Worm (Caenorhabditis elegans) whole organism, midembryonic: Measurements from ENCODE around the gene gex-3.

ENCODE experiments used
- T22C8.4 ChIP-seq: fragments of 200-800 bp; sonication (Bioruptor generic); IDR thresholded peaks from 2 replicates; pipeline ENCODE4 v1.3.6; 2022; ENCODE audit warnings: missing genetic modification characterization, missing compliant biosample characterization
- klf-2 ChIP-seq: fragments of 200-800 bp; sonication (Bioruptor generic); conservative IDR thresholded peaks from 2 replicates; pipeline ENCODE4 v1.3.6; 2022; ENCODE audit warnings: missing genetic modification reagents, missing genetic modification characterization, missing compliant biosample characterization
- med-1 ChIP-seq: sonication (generic microtip); optimal IDR thresholded peaks from 2 replicates; lab custom pipeline; 2017; ENCODE audit warnings: missing genetic modification characterization, mild to moderate bottlenecking, missing compliant biosample characterization, antibody characterized with exemption, missing genetic modification reagents; ENCODE audit not compliant: insufficient read depth
- ztf-23 ChIP-seq: fragments of 200-800 bp; sonication (Bioruptor generic); IDR thresholded peaks from 2 replicates; pipeline ENCODE4 v1.3.6; 2022; ENCODE audit warnings: missing genetic modification reagents, missing genetic modification characterization, missing compliant biosample characterization

DNA sequence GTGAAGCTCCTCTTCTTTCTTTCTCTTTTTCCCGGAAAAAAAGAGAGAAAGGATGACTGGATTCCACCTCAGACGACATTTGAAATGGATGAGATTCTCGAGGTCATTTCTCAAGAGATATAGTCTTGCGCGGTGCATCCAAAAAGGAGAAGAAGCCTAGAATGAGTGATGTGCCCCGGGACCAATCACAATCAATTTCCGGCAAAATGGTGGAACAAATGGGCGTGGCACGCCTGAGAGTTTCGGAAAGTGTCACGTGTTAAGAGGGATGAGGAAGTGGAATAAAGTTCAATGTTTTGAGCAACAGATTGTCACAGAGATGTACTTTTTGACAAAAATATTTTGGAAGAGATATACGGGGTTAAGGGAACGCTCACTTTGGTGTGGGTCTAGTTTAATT, 21.4 kb downstream of the gex-3 start:
- TF ChIP-seq T22C8.4 (GFP tag; lab: Robert Waterston, UW) (no peak), med-1 (GFP tag; lab: Kevin White, UChicago) (no peak), ztf-23 (GFP tag; lab: Robert Waterston, UW) (no peak), klf-2 (GFP tag; lab: Robert Waterston, UW) (no peak)
